Worm (Caenorhabditis elegans) whole organism, L2 larva: ENCODE measurements around the gene D2096.5.

Source experiments
- alr-1 ChIP-seq: fragments of 150-350 bp; optimal IDR thresholded peaks from 2 replicates; lab custom pipeline; 2014; ENCODE audit warnings: missing biosample characterization, missing genetic modification characterization
- ama-1 ChIP-seq: fragments of 150-350 bp; optimal IDR thresholded peaks from 2 replicates; lab custom pipeline; 2018; ENCODE audit warnings: inconsistent platforms
- elt-3 ChIP-seq: sonication (generic microtip); optimal IDR thresholded peaks from 2 replicates; lab custom pipeline; 2017; ENCODE audit warnings: missing biosample characterization, missing genetic modification characterization
- lin-13 ChIP-seq: fragments of 150-350 bp; optimal IDR thresholded peaks from 2 replicates; lab custom pipeline; 2014; ENCODE audit warnings: missing biosample characterization, missing genetic modification reagents, missing genetic modification characterization
- mab-5 ChIP-seq: fragments of 150-350 bp; optimal IDR thresholded peaks from 2 replicates; lab custom pipeline; 2014; ENCODE audit warnings: missing biosample characterization, missing genetic modification characterization
- nhr-11 ChIP-seq: fragments of 150-350 bp; optimal IDR thresholded peaks from 2 replicates; lab custom pipeline; 2014; ENCODE audit warnings: missing biosample characterization, missing genetic modification characterization
- peb-1 ChIP-seq: fragments of 150-350 bp; optimal IDR thresholded peaks from 2 replicates; lab custom pipeline; 2014; ENCODE audit warnings: missing biosample characterization, missing genetic modification characterization
- unc-55 ChIP-seq: fragments of 150-350 bp; sonication (generic microtip); optimal IDR thresholded peaks from 3 replicates; lab custom pipeline; 2014; ENCODE audit warnings: missing biosample characterization, missing genetic modification reagents, missing genetic modification characterization
- ztf-11 ChIP-seq: sonication (generic microtip); optimal IDR thresholded peaks from 2 replicates; lab custom pipeline; 2017; ENCODE audit warnings: missing biosample characterization, missing genetic modification characterization
- ztf-4 ChIP-seq: fragments of 150-350 bp; optimal IDR thresholded peaks from 2 replicates; lab custom pipeline; 2014; ENCODE audit warnings: missing biosample characterization, missing genetic modification characterization

ce11 chrIV:8345518-8345917 lies 14.0 kb downstream of the D2096.5 start, which contains the start of gene F17E9.5:
- TF ChIP-seq lin-13 (GFP tag; lab: Kevin White, UChicago), result no peak
- no peak for TF ChIP-seq ztf-4 (tag; lab: Kevin White, UChicago)
- no peak for TF ChIP-seq elt-3 (tag; lab: Kevin White, UChicago)
- no peak for TF ChIP-seq alr-1 (tag; lab: Kevin White, UChicago)
- no peak for TF ChIP-seq nhr-11 (tag; lab: Kevin White, UChicago)
- TF ChIP-seq ztf-11 (tag; lab: Kevin White, UChicago), result no peak
- no peak for TF ChIP-seq unc-55 (GFP tag; lab: Kevin White, UChicago)
- no peak for TF ChIP-seq ama-1 (lab: Kevin White, UChicago)
- no peak for TF ChIP-seq mab-5
- TF ChIP-seq peb-1 (tag; lab: Kevin White, UChicago), result no peak
